Worm (Caenorhabditis elegans): ENCODE data around the gene F42C5.5.

F42C5.5 gene

DNA sequence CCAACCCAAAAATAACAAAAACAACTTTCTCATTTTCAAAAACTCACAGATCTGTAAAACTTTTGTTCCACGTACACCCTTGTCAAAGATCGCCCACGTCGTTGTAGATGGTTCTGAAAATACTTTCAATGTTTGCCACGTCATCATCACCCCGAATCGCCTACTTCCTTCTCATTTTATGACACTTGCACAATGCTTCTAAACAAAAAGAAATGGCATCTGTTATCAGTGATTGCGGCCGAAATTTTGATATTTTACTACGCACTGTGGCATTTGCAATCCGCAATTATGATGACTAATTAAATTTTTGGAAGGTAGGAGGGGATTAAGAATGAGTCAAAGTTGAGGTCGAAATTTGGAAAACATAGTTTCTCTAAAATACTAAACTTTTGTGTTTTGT lies 31.7 kb upstream of the F42C5.5 start:
- TF ChIP-seq tbx-11 (GFP tag; IDR thresholded peaks at IDR 0.05) (no peak), hnd-1 (tag; optimal IDR thresholded peaks at IDR 0.05) (no peak), scrt-1 (GFP tag; IDR thresholded peaks at IDR 0.05) (no peak), B0310.2 (tag; optimal IDR thresholded peaks at IDR 0.05) (no peak), hmg-4 (GFP tag; optimal IDR thresholded peaks at IDR 0.05) (no peak), ceh-13 (GFP tag; optimal IDR thresholded peaks at IDR 0.05) (no peak)

DNA sequence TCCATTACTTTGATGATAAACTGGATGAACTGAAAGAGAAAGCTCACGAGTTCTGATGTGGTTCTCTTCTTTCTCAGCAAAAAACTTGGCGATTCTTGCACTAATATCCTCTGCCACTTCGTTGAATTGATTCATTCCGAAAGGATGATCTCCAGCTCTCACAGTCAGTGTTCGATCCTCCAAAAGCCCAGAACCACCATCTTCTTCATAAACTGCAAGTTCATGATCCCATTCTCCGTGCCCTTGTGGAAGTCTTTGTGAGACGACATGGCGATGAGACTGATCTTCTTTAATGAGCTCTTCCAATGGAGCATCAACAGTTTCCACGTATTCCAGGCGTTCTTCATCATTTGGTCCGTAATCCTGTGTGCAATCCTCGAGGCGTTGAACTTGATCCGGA lies 30.9 kb upstream of the F42C5.5 start:
- TF ChIP-seq ama-1 (optimal IDR thresholded peaks at IDR 0.05), result no peak

DNA sequence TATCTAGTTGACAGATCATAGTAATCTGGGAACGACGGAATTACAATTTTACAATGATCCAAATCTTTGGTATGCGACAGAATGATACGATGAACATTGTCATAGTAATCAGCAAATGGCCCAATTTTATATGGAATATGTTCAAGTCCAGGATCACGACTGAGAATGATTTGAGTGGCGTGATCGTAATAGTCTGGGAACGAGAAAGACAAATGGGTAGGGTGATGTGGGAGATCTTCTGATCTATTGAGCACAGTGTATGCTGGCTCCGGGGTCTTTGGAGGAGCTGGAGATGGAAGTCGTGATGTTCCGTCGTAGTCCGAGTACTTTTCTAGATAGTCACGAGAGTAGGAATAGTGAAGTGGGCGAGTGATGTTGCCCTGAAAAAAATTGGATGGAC lies 29.9 kb upstream of the F42C5.5 start:
- TF ChIP-seq tra-4 (tag; optimal IDR thresholded peaks at IDR 0.05), result no peak
- TF ChIP-seq aly-1 (tag; optimal IDR thresholded peaks at IDR 0.05), result no peak
- TF ChIP-seq hmbx-1 (tag; optimal IDR thresholded peaks at IDR 0.05), result no peak
- TF ChIP-seq tbx-11 (GFP tag; IDR thresholded peaks at IDR 0.05), result no peak
- TF ChIP-seq scrt-1 (GFP tag; IDR thresholded peaks at IDR 0.05), result no peak
- no peak for TF ChIP-seq hnd-1 (tag; optimal IDR thresholded peaks at IDR 0.05)
- TF ChIP-seq tbx-37 (GFP tag; conservative IDR thresholded peaks at IDR 0.05), result no peak

DNA sequence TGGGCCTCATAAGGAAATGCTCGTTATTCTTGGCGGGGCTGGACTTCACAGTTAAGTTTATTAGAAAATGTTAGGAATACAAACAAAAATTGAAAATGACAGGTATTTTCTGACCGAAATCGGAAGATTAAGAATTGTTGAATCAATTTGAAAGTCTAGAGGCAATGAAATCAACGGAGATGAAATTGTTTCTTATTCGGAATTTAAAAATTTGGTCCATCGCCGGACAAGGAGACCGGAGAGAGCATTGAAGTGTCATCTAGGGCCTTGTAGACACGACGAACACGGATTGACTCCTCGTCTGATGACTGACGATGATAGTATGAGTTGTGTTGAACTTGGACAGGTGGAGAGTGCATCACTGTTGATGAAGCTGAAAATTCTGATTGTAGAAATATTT lies 26.7 kb upstream of the F42C5.5 start:
- TF ChIP-seq F13C5.2 (tag; optimal IDR thresholded peaks at IDR 0.05), result no peak
- TF ChIP-seq ets-7 (tag; optimal IDR thresholded peaks at IDR 0.05), result no peak
- no peak for TF ChIP-seq hmg-4 (GFP tag; optimal IDR thresholded peaks at IDR 0.05)
- no peak for TF ChIP-seq ama-1 (optimal IDR thresholded peaks at IDR 0.05)
- TF ChIP-seq flt-1 (GFP tag; IDR thresholded peaks at IDR 0.05), result no peak
- no peak for TF ChIP-seq tra-4 (tag; optimal IDR thresholded peaks at IDR 0.05)
- no peak for TF ChIP-seq ceh-36 (tag; optimal IDR thresholded peaks at IDR 0.05)
- no peak for TF ChIP-seq aly-1 (tag; optimal IDR thresholded peaks at IDR 0.05)
- no peak for TF ChIP-seq ceh-13 (GFP tag; optimal IDR thresholded peaks at IDR 0.05)
- TF ChIP-seq hmbx-1 (tag; optimal IDR thresholded peaks at IDR 0.05), result no peak
- TF ChIP-seq tbx-11 (GFP tag; IDR thresholded peaks at IDR 0.05), result no peak
- TF ChIP-seq pes-1 (GFP tag; IDR thresholded peaks at IDR 0.05), result no peak

DNA sequence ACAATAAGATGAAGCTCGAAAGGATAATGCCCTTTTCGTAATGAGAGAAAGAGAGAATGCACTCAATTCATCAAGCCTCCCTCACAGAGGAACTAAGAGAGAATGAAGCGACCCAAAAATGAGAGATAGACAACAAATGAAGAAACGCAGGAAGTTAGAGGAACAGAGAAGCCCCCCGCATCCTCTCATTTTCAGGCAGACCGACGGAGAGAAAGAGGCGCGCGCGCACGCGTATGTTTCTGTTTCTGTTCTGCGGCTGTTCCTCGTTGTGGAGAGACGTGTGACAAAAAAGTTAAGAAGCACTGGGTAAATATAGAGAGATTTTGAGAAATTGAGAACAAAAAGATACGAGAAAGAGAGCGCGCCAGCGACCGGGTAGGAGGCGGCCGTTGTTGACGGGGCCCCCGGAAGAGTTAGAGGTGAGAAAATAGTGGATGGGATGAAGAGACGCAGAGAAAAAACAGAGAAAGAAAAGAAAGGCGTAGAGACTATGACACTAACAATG lies 26.0 kb upstream of the F42C5.5 start:
- no peak for TF ChIP-seq B0310.2 (tag; optimal IDR thresholded peaks at IDR 0.05)
- no peak for TF ChIP-seq pes-1 (GFP tag; IDR thresholded peaks at IDR 0.05)
- TF ChIP-seq aly-1 (tag; optimal IDR thresholded peaks at IDR 0.05), result peak; percentile 56
- TF ChIP-seq hmg-4 (GFP tag; optimal IDR thresholded peaks at IDR 0.05), result peak; percentile 29
- TF ChIP-seq F13C5.2 (tag; optimal IDR thresholded peaks at IDR 0.05), result peak; percentile 45
- TF ChIP-seq hnd-1 (tag; optimal IDR thresholded peaks at IDR 0.05), result no peak
- TF ChIP-seq ceh-13 (GFP tag; optimal IDR thresholded peaks at IDR 0.05), result no peak

DNA sequence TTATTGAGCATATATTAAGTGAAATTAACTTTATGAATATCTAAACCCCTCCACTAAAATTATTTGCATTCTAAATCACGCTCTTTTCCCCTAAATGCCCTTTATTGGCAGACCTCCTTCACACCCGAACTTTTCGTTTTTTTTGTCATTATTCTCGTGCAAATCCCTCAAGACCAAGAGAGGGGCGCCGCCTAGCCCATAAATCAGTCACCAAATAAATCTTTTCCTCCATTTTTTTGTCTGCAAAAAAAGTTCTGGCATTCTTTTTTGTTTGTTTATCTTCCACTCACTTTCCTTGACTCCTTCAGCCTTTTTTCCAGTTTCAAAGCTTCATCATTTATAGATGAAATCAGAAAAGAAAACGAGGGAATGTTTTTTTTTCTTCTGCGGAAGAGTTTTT lies 24.9 kb upstream of the F42C5.5 start:
- no peak for TF ChIP-seq aly-1 (tag; optimal IDR thresholded peaks at IDR 0.05)
- no peak for TF ChIP-seq hnd-1 (tag; optimal IDR thresholded peaks at IDR 0.05)
- no peak for TF ChIP-seq ets-7 (tag; optimal IDR thresholded peaks at IDR 0.05)
- TF ChIP-seq tra-4 (tag; optimal IDR thresholded peaks at IDR 0.05), result no peak
- no peak for TF ChIP-seq ama-1 (optimal IDR thresholded peaks at IDR 0.05)
- no peak for TF ChIP-seq sea-1 (GFP tag; conservative IDR thresholded peaks at IDR 0.05)
- no peak for TF ChIP-seq tbx-11 (GFP tag; IDR thresholded peaks at IDR 0.05)
- TF ChIP-seq B0310.2 (tag; optimal IDR thresholded peaks at IDR 0.05), result no peak
- TF ChIP-seq scrt-1 (GFP tag; IDR thresholded peaks at IDR 0.05), result no peak
- no peak for TF ChIP-seq flt-1 (GFP tag; IDR thresholded peaks at IDR 0.05)
- TF ChIP-seq ceh-13 (GFP tag; optimal IDR thresholded peaks at IDR 0.05), result no peak
- TF ChIP-seq pes-1 (GFP tag; IDR thresholded peaks at IDR 0.05), result no peak
- no peak for TF ChIP-seq F13C5.2 (tag; optimal IDR thresholded peaks at IDR 0.05)
- no peak for TF ChIP-seq ceh-36 (tag; optimal IDR thresholded peaks at IDR 0.05)
- no peak for TF ChIP-seq tbx-37 (GFP tag; conservative IDR thresholded peaks at IDR 0.05)
- TF ChIP-seq hmg-4 (GFP tag; optimal IDR thresholded peaks at IDR 0.05), result no peak
- no peak for TF ChIP-seq hmbx-1 (tag; optimal IDR thresholded peaks at IDR 0.05)

DNA sequence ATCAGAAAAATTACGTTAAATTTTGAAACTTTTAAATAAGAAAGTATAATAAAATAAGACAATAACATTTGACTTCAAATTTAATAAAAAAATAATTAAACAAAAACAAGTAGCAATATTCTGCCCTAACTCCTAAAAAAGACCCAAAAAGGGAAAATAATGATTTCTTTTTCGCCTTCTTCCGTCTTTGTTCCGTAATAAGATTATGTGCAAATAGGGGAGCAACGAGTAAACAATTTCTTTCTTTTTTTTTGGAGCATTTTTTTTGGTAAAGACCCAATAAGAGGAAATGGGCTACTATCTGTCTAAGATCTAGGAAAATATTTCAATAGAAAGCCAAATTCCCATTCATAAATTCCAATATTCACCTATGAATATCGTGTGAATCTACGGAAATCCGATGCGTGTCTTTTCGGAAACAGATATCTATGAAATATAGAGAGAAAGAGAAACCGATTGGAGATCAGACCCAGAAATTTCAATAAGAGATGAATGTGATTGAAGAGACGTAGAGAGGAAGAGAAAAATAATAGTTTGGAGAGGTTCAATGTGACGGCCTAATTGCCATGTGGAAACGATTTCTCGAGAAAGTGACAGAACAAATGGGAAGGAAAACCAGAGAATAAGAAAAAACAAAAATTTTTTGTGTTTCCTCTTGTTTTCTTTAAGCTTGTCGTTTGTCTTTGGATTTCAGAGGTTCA lies 24.0 kb upstream of the F42C5.5 start:
- TF ChIP-seq hnd-1 (tag; optimal IDR thresholded peaks at IDR 0.05), result no peak
- TF ChIP-seq hmg-4 (GFP tag; optimal IDR thresholded peaks at IDR 0.05), result no peak
- no peak for TF ChIP-seq ets-7 (tag; optimal IDR thresholded peaks at IDR 0.05)
- TF ChIP-seq tbx-11 (GFP tag; IDR thresholded peaks at IDR 0.05), result no peak
- no peak for TF ChIP-seq flt-1 (GFP tag; IDR thresholded peaks at IDR 0.05)

DNA sequence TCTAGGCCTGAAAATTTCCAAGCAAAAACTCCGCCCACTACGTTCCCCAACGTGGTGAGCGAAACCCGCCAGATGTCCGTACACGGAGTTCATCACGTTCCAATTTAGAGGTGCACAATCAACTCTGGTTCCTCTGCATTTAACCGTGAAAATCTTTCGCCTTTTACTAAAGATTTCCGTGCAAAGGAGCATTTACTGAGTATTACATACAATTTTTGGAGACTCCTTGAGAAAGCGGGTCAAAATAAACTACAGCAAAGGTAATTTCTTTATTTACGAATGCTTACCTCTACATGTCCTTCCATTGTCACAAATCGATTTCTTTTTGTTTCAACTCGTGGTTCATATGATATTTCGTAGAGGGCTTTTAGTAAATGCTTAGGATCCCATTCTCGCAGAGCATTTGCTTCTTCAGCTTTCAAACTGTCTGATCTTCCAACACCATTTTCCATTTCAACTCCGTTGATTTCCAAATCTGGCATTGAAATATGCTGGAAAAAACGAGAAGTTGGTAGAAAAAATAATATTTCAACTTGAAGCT lies 22.7 kb upstream of the F42C5.5 start, which contains the start of gene F42C5.9:
Gene F42C5.9 (minus strand): TSS at position 491 of the 541 bp plus-strand sequence.
- no peak for TF ChIP-seq tbx-37 (GFP tag; conservative IDR thresholded peaks at IDR 0.05)
- no peak for TF ChIP-seq tra-4 (tag; optimal IDR thresholded peaks at IDR 0.05)
- TF ChIP-seq B0310.2 (tag; optimal IDR thresholded peaks at IDR 0.05), result no peak
- peak; percentile 1 for TF ChIP-seq ama-1 (optimal IDR thresholded peaks at IDR 0.05)

DNA sequence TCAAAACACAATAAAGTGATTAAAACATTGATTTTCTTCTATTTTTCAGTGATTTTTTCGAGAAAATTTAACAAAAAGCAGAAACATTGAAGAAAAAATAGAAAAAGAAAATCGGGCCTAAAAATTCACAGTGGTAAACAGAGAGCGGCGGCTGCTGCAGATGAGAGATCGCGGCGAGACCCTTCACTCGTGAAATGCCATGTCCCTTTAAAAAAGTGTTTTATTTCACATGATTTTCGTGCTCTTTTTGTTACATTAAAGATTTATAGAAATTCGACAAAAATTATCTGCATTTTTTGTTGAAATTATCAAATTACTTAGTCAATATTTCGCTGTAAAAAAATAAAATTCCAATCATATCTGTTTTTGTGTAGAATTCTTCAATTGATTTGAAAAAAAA lies 19.9 kb upstream of the F42C5.5 start:
- TF ChIP-seq ama-1 (optimal IDR thresholded peaks at IDR 0.05) (no peak), tbx-11 (GFP tag; IDR thresholded peaks at IDR 0.05) (no peak)
